Worm (Caenorhabditis elegans) whole organism, young adult: ENCODE measurements around the gene ZK1127.12.

Experiments used
- C17E4.6 ChIP-seq: fragments of 200-800 bp; sonication (Bioruptor generic); IDR thresholded peaks from 2 replicates; pipeline ENCODE4 v1.3.6; 2022; ENCODE audit warnings: missing genetic modification reagents, missing genetic modification characterization, missing compliant biosample characterization
- F57C9.4 ChIP-seq: sonication (generic microtip); optimal IDR thresholded peaks from 2 replicates; lab custom pipeline; 2017; ENCODE audit warnings: mild to moderate bottlenecking, missing genetic modification characterization, missing compliant biosample characterization
- athp-1 ChIP-seq: sonication (generic microtip); optimal IDR thresholded peaks from 2 replicates; lab custom pipeline; 2017; ENCODE audit warnings: mild to moderate bottlenecking, missing genetic modification characterization, missing compliant biosample characterization
- egl-18 ChIP-seq: fragments of 200-800 bp; sonication (Bioruptor generic); IDR thresholded peaks from 2 replicates; pipeline ENCODE4 v1.3.6; 2022; ENCODE audit warnings: missing genetic modification reagents, missing genetic modification characterization, missing compliant biosample characterization
- madf-3 ChIP-seq: fragments of 200-800 bp; sonication (Bioruptor generic); IDR thresholded peaks from 2 replicates; pipeline ENCODE4 v1.3.6; 2022; ENCODE audit warnings: missing genetic modification reagents, missing genetic modification characterization, missing compliant biosample characterization

DNA sequence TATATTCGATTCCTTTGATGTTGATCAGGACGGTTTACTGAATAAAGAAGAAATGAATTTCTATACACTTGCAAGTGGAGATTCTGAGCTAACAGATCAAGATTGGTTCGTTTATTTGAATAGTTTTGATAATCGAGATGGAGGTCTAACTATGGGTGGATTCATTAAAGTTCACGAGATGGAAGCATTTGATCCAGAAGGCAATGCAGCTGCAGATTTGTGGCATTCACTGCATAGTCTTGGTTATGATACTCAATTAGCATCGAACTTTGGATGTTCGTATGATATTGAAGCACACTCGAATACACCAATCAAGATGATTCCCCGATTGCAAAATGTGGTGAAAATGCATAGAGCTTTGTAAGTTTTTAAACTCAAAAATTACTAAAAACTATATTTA lies 44.1 kb downstream of the ZK1127.12 start:
- no peak for TF ChIP-seq egl-18
- no peak for TF ChIP-seq F57C9.4 (tag; lab: Kevin White, UChicago)
- TF ChIP-seq madf-3 (GFP tag; lab: Robert Waterston, UW): no peak
- TF ChIP-seq C17E4.6 (GFP tag; lab: Robert Waterston, UW): no peak
- TF ChIP-seq athp-1 (tag; lab: Kevin White, UChicago): no peak
